Worm (Caenorhabditis elegans) whole organism, L2 larva: Measurements from ENCODE around the gene F11E6.8.

ENCODE experiments used
- aly-2 ChIP-seq: fragments of 150-350 bp; optimal IDR thresholded peaks from 2 replicates; lab custom pipeline; 2014; ENCODE audit warnings: missing biosample characterization, missing genetic modification characterization
- ama-1 ChIP-seq: fragments of 150-350 bp; optimal IDR thresholded peaks from 2 replicates; lab custom pipeline; 2018; ENCODE audit warnings: inconsistent platforms
- elt-3 ChIP-seq: sonication (generic microtip); optimal IDR thresholded peaks from 2 replicates; lab custom pipeline; 2017; ENCODE audit warnings: missing biosample characterization, missing genetic modification characterization
- fos-1 ChIP-seq: fragments of 150-350 bp; optimal IDR thresholded peaks from 2 replicates; lab custom pipeline; 2014; ENCODE audit warnings: missing biosample characterization, missing genetic modification characterization
- lin-11 ChIP-seq: fragments of 150-350 bp; sonication (generic microtip); optimal IDR thresholded peaks from 2 replicates; lab custom pipeline; 2014; ENCODE audit warnings: missing biosample characterization, missing genetic modification characterization, inconsistent platforms, mixed read lengths
- lin-13 ChIP-seq: fragments of 150-350 bp; optimal IDR thresholded peaks from 2 replicates; lab custom pipeline; 2014; ENCODE audit warnings: missing biosample characterization, missing genetic modification reagents, missing genetic modification characterization
- mdl-1 ChIP-seq, 2 experiments: fragments of 150-350 bp in 1 of 2; sonication (generic microtip) in 1 of 2; optimal IDR thresholded peaks; 2 replicates each; lab custom pipeline; 2017; ENCODE audit warnings: missing biosample characterization in 2 of 2, missing genetic modification characterization in 2 of 2
- nhr-237 ChIP-seq: fragments of 150-350 bp; optimal IDR thresholded peaks from 2 replicates; lab custom pipeline; 2014; ENCODE audit warnings: missing biosample characterization, missing genetic modification characterization
- nhr-25 ChIP-seq: fragments of 150-350 bp; sonication (generic microtip); optimal IDR thresholded peaks from 3 replicates; lab custom pipeline; 2014; ENCODE audit warnings: missing biosample characterization, missing genetic modification characterization
- sma-9 ChIP-seq, 2 experiments: fragments of 150-350 bp in 1 of 2; sonication (generic microtip) in 1 of 2; optimal IDR thresholded peaks; 2 replicates each; lab custom pipeline; 2014 to 2016; ENCODE audit warnings: missing genetic modification characterization in 2 of 2, mild to moderate bottlenecking in 1 of 2, missing biosample characterization in 1 of 2, missing compliant biosample characterization in 1 of 2, missing genetic modification reagents in 1 of 2, moderate library complexity in 1 of 2
- unc-62 ChIP-seq: fragments of 150-350 bp; optimal IDR thresholded peaks from 2 replicates; lab custom pipeline; 2014; ENCODE audit warnings: missing biosample characterization, missing genetic modification reagents, missing genetic modification characterization
- ztf-4 ChIP-seq: fragments of 150-350 bp; optimal IDR thresholded peaks from 2 replicates; lab custom pipeline; 2014; ENCODE audit warnings: missing biosample characterization, missing genetic modification characterization

- TF ChIP-seq sma-9 (GFP tag; optimal IDR thresholded peaks at IDR 0.05; lab: Kevin White, UChicago) (no peak), sma-9 (tag; optimal IDR thresholded peaks at IDR 0.05; lab: Kevin White, UChicago) (no peak), lin-11 (no peak), ama-1 (lab: Kevin White, UChicago) (no peak), lin-13 (GFP tag; lab: Kevin White, UChicago) (no peak), aly-2 (tag; lab: Kevin White, UChicago) (no peak), elt-3 (tag; lab: Kevin White, UChicago) (no peak), mdl-1 (tag; optimal IDR thresholded peaks at IDR 0.05; lab: Kevin White, UChicago) (no peak), fos-1 (no peak), nhr-25 (tag; lab: Kevin White, UChicago) (no peak), unc-62 (GFP tag; lab: Kevin White, UChicago) (no peak), nhr-237 (tag; lab: Kevin White, UChicago) (no peak), ztf-4 (no peak)
These were observed 37.0 kb downstream of the F11E6.8 start for ce11 chrIV:17413343-17413742.
